Worm (Caenorhabditis elegans) whole organism, L1 larva: ENCODE data around the gene R12G8.1.

Experiments used
- C04F5.9 ChIP-seq: sonication (generic microtip); optimal IDR thresholded peaks from 2 replicates; lab custom pipeline; 2016; ENCODE audit warnings: missing genetic modification characterization, missing compliant biosample characterization
- C16A3.4 ChIP-seq: fragments of 150-350 bp; optimal IDR thresholded peaks from 2 replicates; lab custom pipeline; 2014; ENCODE audit warnings: missing biosample characterization, missing genetic modification characterization
- F16B12.6 ChIP-seq: fragments of 150-350 bp; optimal IDR thresholded peaks from 2 replicates; lab custom pipeline; 2014; ENCODE audit warnings: missing biosample characterization, missing genetic modification characterization
- ama-1 ChIP-seq: fragments of 150-350 bp; optimal IDR thresholded peaks from 2 replicates; lab custom pipeline; 2014
- blmp-1 ChIP-seq: fragments of 150-350 bp; optimal IDR thresholded peaks from 2 replicates; lab custom pipeline; 2014; ENCODE audit warnings: missing biosample characterization, missing genetic modification characterization
- ces-1 ChIP-seq: fragments of 150-350 bp; optimal IDR thresholded peaks from 2 replicates; lab custom pipeline; 2014; ENCODE audit warnings: missing biosample characterization, missing genetic modification reagents, missing genetic modification characterization
- dpl-1 ChIP-seq, 3 experiments: fragments of 150-350 bp in 2 of 3; sonication (generic microtip) in 1 of 3; optimal IDR thresholded peaks; 2 replicates each; lab custom pipeline; 2014 to 2017; ENCODE audit warnings: missing biosample characterization in 3 of 3, missing genetic modification characterization in 3 of 3, missing genetic modification reagents in 3 of 3
- efl-1 ChIP-seq, 4 experiments: fragments of 150-350 bp; optimal IDR thresholded peaks in 3 of 4; peaks in 1 of 4; 1 replicate in 1 of 4; 2 replicates in 3 of 4; lab custom pipeline; 2014; ENCODE audit warnings: missing biosample characterization in 2 of 4, missing genetic modification characterization in 2 of 4, missing genetic modification reagents in 2 of 4
- egl-13 ChIP-seq: sonication (generic microtip); optimal IDR thresholded peaks from 2 replicates; lab custom pipeline; 2016; ENCODE audit warnings: missing genotype, missing genetic modification reagents, missing genetic modification characterization, missing compliant biosample characterization
- elt-2 ChIP-seq: sonication (generic microtip); optimal IDR thresholded peaks from 2 replicates; lab custom pipeline; 2016; ENCODE audit warnings: missing genetic modification characterization, mild to moderate bottlenecking, inconsistent platforms, missing compliant biosample characterization, missing genetic modification reagents
- elt-3 ChIP-seq, 6 experiments: fragments of 150-350 bp in 1 of 6; sonication (generic microtip); optimal IDR thresholded peaks; 2 replicates each; lab custom pipeline; 2017 to 2018; ENCODE audit warnings: missing biosample characterization in 6 of 6, missing genetic modification characterization in 6 of 6, inconsistent platforms in 1 of 6
- grh-1 ChIP-seq: fragments of 200-800 bp; sonication (Bioruptor generic); IDR thresholded peaks from 2 replicates; pipeline ENCODE4 v1.3.6; 2022; ENCODE audit warnings: missing genetic modification reagents, missing genetic modification characterization, missing compliant biosample characterization
- hlh-17 ChIP-seq: fragments of 200-800 bp; sonication (Bioruptor generic); optimal IDR thresholded peaks from 2 replicates; lab custom pipeline; 2018; ENCODE audit warnings: missing genetic modification characterization, mild to moderate bottlenecking, missing compliant biosample characterization, moderate library complexity, borderline replicate concordance
- hlh-4 ChIP-seq: sonication (generic microtip); optimal IDR thresholded peaks from 2 replicates; lab custom pipeline; 2016; ENCODE audit warnings: mild to moderate bottlenecking, missing genetic modification characterization, missing compliant biosample characterization
- hpl-2 ChIP-seq: fragments of 150-350 bp; optimal IDR thresholded peaks from 2 replicates; lab custom pipeline; 2014; ENCODE audit warnings: missing biosample characterization, missing genetic modification reagents, missing genetic modification characterization
- lin-13 ChIP-seq: fragments of 150-350 bp; optimal IDR thresholded peaks from 2 replicates; lab custom pipeline; 2014; ENCODE audit warnings: missing biosample characterization, missing genetic modification reagents, missing genetic modification characterization
- lin-15B ChIP-seq: fragments of 150-350 bp; sonication (generic microtip); optimal IDR thresholded peaks from 3 replicates; lab custom pipeline; 2014; ENCODE audit warnings: missing biosample characterization, missing genetic modification characterization
- lin-35 ChIP-seq, 2 experiments: fragments of 150-350 bp; optimal IDR thresholded peaks; 2 replicates each; lab custom pipeline; 2014; ENCODE audit warnings: missing biosample characterization in 2 of 2, missing genetic modification characterization in 2 of 2, missing genetic modification reagents in 2 of 2
- lsy-2 ChIP-seq, 2 experiments: fragments of 150-350 bp; optimal IDR thresholded peaks; 2 replicates each; lab custom pipeline; 2014; ENCODE audit warnings: missing biosample characterization in 2 of 2, missing genetic modification characterization in 2 of 2
- mdl-1 ChIP-seq, 2 experiments: fragments of 150-350 bp; optimal IDR thresholded peaks; 2 replicates each; lab custom pipeline; 2014 to 2017; ENCODE audit warnings: missing biosample characterization in 2 of 2, missing genetic modification characterization in 2 of 2, inconsistent platforms in 1 of 2
- nhr-12 ChIP-seq: sonication (generic microtip); optimal IDR thresholded peaks from 2 replicates; lab custom pipeline; 2017; ENCODE audit warnings: missing biosample characterization, missing genetic modification characterization
- nhr-19 ChIP-seq: fragments of 200-800 bp; sonication (Bioruptor generic); conservative IDR thresholded peaks from 2 replicates; pipeline ENCODE4 v1.3.6; 2022; ENCODE audit warnings: missing genetic modification characterization, missing compliant biosample characterization
- nhr-237 ChIP-seq: fragments of 150-350 bp; optimal IDR thresholded peaks from 2 replicates; lab custom pipeline; 2014; ENCODE audit warnings: missing biosample characterization, missing genetic modification characterization
- nhr-28 ChIP-seq: fragments of 150-350 bp; optimal IDR thresholded peaks from 2 replicates; lab custom pipeline; 2014; ENCODE audit warnings: missing biosample characterization, missing genetic modification characterization
- nhr-71 ChIP-seq: sonication (generic microtip); optimal IDR thresholded peaks from 2 replicates; lab custom pipeline; 2016; ENCODE audit warnings: mild to moderate bottlenecking, missing genetic modification characterization, moderate library complexity, missing compliant biosample characterization
- nhr-77 ChIP-seq: fragments of 150-350 bp; optimal IDR thresholded peaks from 2 replicates; lab custom pipeline; 2014; ENCODE audit warnings: missing biosample characterization, missing genetic modification characterization
- nhr-85 ChIP-seq: sonication (generic microtip); peaks from one replicate; lab custom pipeline; 2016; ENCODE audit warnings: missing genetic modification characterization, inconsistent platforms, missing compliant biosample characterization
- pag-3 ChIP-seq: sonication (generic microtip); optimal IDR thresholded peaks from 2 replicates; lab custom pipeline; 2017; ENCODE audit warnings: missing genetic modification characterization, mild to moderate bottlenecking, missing compliant biosample characterization, antibody characterized with exemption, borderline replicate concordance; ENCODE audit not compliant: insufficient read depth
- pax-3 ChIP-seq: fragments of 200-800 bp; sonication (Bioruptor generic); optimal IDR thresholded peaks from 2 replicates; lab custom pipeline; 2018; ENCODE audit warnings: mild to moderate bottlenecking, missing genetic modification characterization, moderate library complexity, missing compliant biosample characterization
- pqm-1 ChIP-seq: sonication (generic microtip); optimal IDR thresholded peaks from 3 replicates; lab custom pipeline; 2017; ENCODE audit warnings: missing biosample characterization, missing genetic modification characterization
- skn-1 ChIP-seq: fragments of 150-350 bp; optimal IDR thresholded peaks from 2 replicates; lab custom pipeline; 2014; ENCODE audit warnings: missing biosample characterization, missing genetic modification characterization
- snpc-4 ChIP-seq: fragments of 150-350 bp; optimal IDR thresholded peaks from 2 replicates; lab custom pipeline; 2014; ENCODE audit warnings: missing biosample characterization, missing genetic modification characterization
- sptf-1 ChIP-seq: fragments of 150-350 bp; optimal IDR thresholded peaks from 2 replicates; lab custom pipeline; 2014; ENCODE audit warnings: missing biosample characterization, missing genetic modification characterization
- sup-37 ChIP-seq: fragments of 200-800 bp; sonication (Bioruptor generic); optimal IDR thresholded peaks from 2 replicates; lab custom pipeline; 2018; ENCODE audit warnings: mild to moderate bottlenecking, missing genetic modification characterization, missing compliant biosample characterization
- swsn-7 ChIP-seq: sonication (generic microtip); optimal IDR thresholded peaks from 2 replicates; lab custom pipeline; 2016; ENCODE audit warnings: missing genetic modification characterization, missing compliant biosample characterization
- unc-30 ChIP-seq: sonication (generic microtip); optimal IDR thresholded peaks from 2 replicates; lab custom pipeline; 2017; ENCODE audit warnings: missing biosample characterization, missing genetic modification characterization
- vab-15 ChIP-seq: sonication (generic microtip); optimal IDR thresholded peaks from 2 replicates; lab custom pipeline; 2017; ENCODE audit warnings: missing genotype, mild to moderate bottlenecking, missing genetic modification characterization, missing compliant biosample characterization
- zip-4 ChIP-seq: fragments of 200-800 bp; sonication (Bioruptor generic); optimal IDR thresholded peaks from 2 replicates; lab custom pipeline; 2018; ENCODE audit warnings: mild to moderate bottlenecking, missing genetic modification characterization, moderate library complexity, missing compliant biosample characterization

R12G8.1 gene

ce11 chrV:17784363-17784762 is 35.3 kb upstream of the R12G8.1 start:
- TF ChIP-seq vab-15 (no peak), nhr-71 (tag; lab: Kevin White, UChicago) (no peak), skn-1 (tag; lab: Kevin White, UChicago) (no peak), F16B12.6 (no peak), grh-1 (GFP tag; lab: Robert Waterston, UW) (no peak), elt-3 (tag; optimal IDR thresholded peaks at IDR 0.05; lab: Kevin White, UChicago) (no peak), sptf-1 (tag; lab: Kevin White, UChicago) (no peak), dpl-1 (GFP tag; optimal IDR thresholded peaks at IDR 0.05; lab: Kevin White, UChicago) (no peak), hpl-2 (GFP tag; lab: Kevin White, UChicago) (no peak), mdl-1 (tag; optimal IDR thresholded peaks at IDR 0.05; lab: Kevin White, UChicago) (no peak), C16A3.4 (tag; lab: Kevin White, UChicago) (no peak), nhr-19 (GFP tag; lab: Robert Waterston, UW) (no peak), nhr-28 (no peak), lin-15B (no peak), lsy-2 (tag; optimal IDR thresholded peaks at IDR 0.05; lab: Kevin White, UChicago) (no peak), nhr-12 (tag; lab: Kevin White, UChicago) (no peak), zip-4 (no peak), swsn-7 (tag; lab: Kevin White, UChicago) (no peak), egl-13 (tag; lab: Kevin White, UChicago) (no peak), pax-3 (tag; lab: Kevin White, UChicago) (no peak)

- TF ChIP-seq swsn-7 (tag; lab: Kevin White, UChicago) (no peak), hlh-17 (GFP tag; lab: Kevin White, UChicago) (no peak), lin-13 (no peak), ama-1 (lab: Kevin White, UChicago) (no peak), ces-1 (no peak), hlh-4 (no peak), sup-37 (GFP tag; lab: Kevin White, UChicago) (no peak), nhr-77 (tag; lab: Kevin White, UChicago) (no peak), pag-3 (tag; lab: Kevin White, UChicago) (no peak), nhr-85 (tag; lab: Kevin White, UChicago) (no peak), pqm-1 (tag; lab: Kevin White, UChicago) (no peak), lsy-2 (tag; optimal IDR thresholded peaks at IDR 0.05; lab: Kevin White, UChicago) (no peak)
- TF ChIP-seq, all 84 proteins: peak for 0
Observed at ce11 chrV:17783542-17783941, 34.5 kb upstream of the R12G8.1 start, which contains the start of gene srab-12. srab-12 (minus strand) TSS chrV:17783642.

- TF ChIP-seq F16B12.6 = no peak
- TF ChIP-seq C04F5.9 (tag; lab: Kevin White, UChicago) = no peak
- TF ChIP-seq elt-2 (tag; lab: Kevin White, UChicago) = peak; percentile 17
- TF ChIP-seq nhr-77 (tag; lab: Kevin White, UChicago) = no peak
- peak; percentile 40 for TF ChIP-seq blmp-1 (tag; lab: Kevin White, UChicago)
- TF ChIP-seq snpc-4 (tag; lab: Kevin White, UChicago) = no peak
- no peak for TF ChIP-seq unc-30 (tag; lab: Kevin White, UChicago)
- peak in 1 of 2 experiments; percentile 25 for TF ChIP-seq lin-35 (GFP tag; optimal IDR thresholded peaks at IDR 0.05; lab: Kevin White, UChicago)
- no peak for TF ChIP-seq efl-1 (optimal IDR thresholded peaks at IDR 0.05; lab: Kevin White, UChicago)
- TF ChIP-seq efl-1 (GFP tag; optimal IDR thresholded peaks at IDR 0.05 in 1 of 2; lab: Kevin White, UChicago) = peak in 1 of 2 experiments; percentile 11
Observed at ce11 chrV:17780285-17780684, 31.2 kb upstream of the R12G8.1 start.

- no peak for TF ChIP-seq nhr-237 (tag; lab: Kevin White, UChicago)
Observed at ce11 chrV:17777624-17778023, 28.6 kb upstream of the R12G8.1 start, which contains the start of gene C47A10.12. C47A10.12 (plus strand) TSS chrV:17777924.
